Fruit fly (Drosophila melanogaster): ENCODE measurements around the gene Mvb12.

Mvb12 gene

DNA sequence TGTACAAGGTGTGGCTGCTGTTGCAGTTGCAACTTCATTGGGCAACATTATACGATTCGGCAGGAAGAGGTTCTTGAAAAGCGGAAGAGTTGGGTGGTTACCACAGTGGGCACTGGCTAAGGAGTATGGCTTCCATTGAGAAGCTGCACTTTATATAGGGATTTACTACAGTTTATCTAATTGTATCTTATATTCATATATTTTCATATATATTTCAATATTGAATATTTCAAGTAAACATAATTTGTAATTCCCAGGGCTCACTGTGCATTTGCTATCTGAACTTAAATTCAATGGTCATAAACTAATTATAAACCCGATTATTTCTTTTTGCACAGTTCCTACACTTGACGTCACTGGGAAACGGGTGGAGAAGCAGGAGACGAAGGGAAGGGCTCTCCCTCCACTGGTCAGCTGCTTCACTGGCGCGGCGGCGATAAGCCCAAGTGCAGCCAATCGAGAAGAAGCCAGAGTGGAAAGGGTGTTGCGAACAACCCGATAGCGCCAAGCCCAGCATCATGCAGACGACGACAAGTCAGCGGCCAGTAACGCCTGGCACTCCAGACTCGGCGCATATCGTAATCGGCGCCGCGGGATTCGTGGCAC is 6.3 kb downstream of the Mvb12 start (continued):
- 0 out of 2 replicates have a peak, but pooled peaks have one; percentile 8 for TF ChIP-seq CG11294 (GFP tag; IDR thresholded peaks at IDR 0.05)
- TF ChIP-seq CG6808 (GFP tag; optimal IDR thresholded peaks at IDR 0.05), result peak; percentile 56
- TF ChIP-seq pdm3 (GFP tag; optimal IDR thresholded peaks at IDR 0.05), result peak; percentile 38
- TF ChIP-seq CG3919 (GFP tag; optimal IDR thresholded peaks at IDR 0.05), result peak; percentile 53
- no peak for TF ChIP-seq dsx (GFP tag; optimal IDR thresholded peaks at IDR 0.05; ENCODE audit: poor library complexity, severe bottlenecking)
- TF ChIP-seq CG11762 (GFP tag; optimal IDR thresholded peaks at IDR 0.05; ENCODE audit: insufficient read depth), result peak; percentile 7
- peak; percentile 61 for TF ChIP-seq svp (GFP tag)
- peak; percentile 49 for TF ChIP-seq CG3032 (tag; optimal IDR thresholded peaks at IDR 0.05)
- peak; percentile 53; the same call in 2 of the 3 replicates for TF ChIP-seq CG6163 (GFP tag; IDR thresholded peaks at IDR 0.05)
- peak; percentile 44 for TF ChIP-seq fd59A (GFP tag; optimal IDR thresholded peaks at IDR 0.05)
- TF ChIP-seq Ets96B (tag; optimal IDR thresholded peaks at IDR 0.05), result peak; percentile 51
- peak; percentile 51 for TF ChIP-seq esn (GFP tag; optimal IDR thresholded peaks at IDR 0.05)
- peak; percentile 22 for TF ChIP-seq topi (GFP tag; optimal IDR thresholded peaks at IDR 0.05)
- no peak for TF ChIP-seq Met (GFP tag; optimal IDR thresholded peaks at IDR 0.05)
- no peak for TF ChIP-seq ss (GFP tag; optimal IDR thresholded peaks at IDR 0.05)
- peak; percentile 11 for TF ChIP-seq CG31627 (GFP tag; optimal IDR thresholded peaks at IDR 0.05)
- peak; percentile 33 for TF ChIP-seq Lpt (GFP tag; optimal IDR thresholded peaks at IDR 0.05)
- no peak for TF ChIP-seq Blimp-1 (GFP tag; optimal IDR thresholded peaks at IDR 0.05)
- peak; percentile 66 for TF ChIP-seq Eip78C (GFP tag)
- TF ChIP-seq CG8632 (GFP tag; optimal IDR thresholded peaks at IDR 0.05), result peak; percentile 29
- peak; percentile 38 for TF ChIP-seq CG34406 (GFP tag; optimal IDR thresholded peaks at IDR 0.05)
- peak; percentile 55 for TF ChIP-seq achi (GFP tag; optimal IDR thresholded peaks at IDR 0.05)
- TF ChIP-seq Eip93F (GFP tag; optimal IDR thresholded peaks at IDR 0.05), result no peak
- TF ChIP-seq Sox102F (GFP tag; optimal IDR thresholded peaks at IDR 0.05), result peak; percentile 13
- TF ChIP-seq Gug (GFP tag; IDR thresholded peaks at IDR 0.05), result peak; percentile 40; the same call in 1 of the 2 replicates
- no peak for TF ChIP-seq CG9139 (GFP tag; optimal IDR thresholded peaks at IDR 0.05)
- peak; percentile 30 for TF ChIP-seq Hr4 (GFP tag; optimal IDR thresholded peaks at IDR 0.05)
- no peak for TF ChIP-seq Hr38 (GFP tag; optimal IDR thresholded peaks at IDR 0.05)
- TF ChIP-seq CG7368 (GFP tag; optimal IDR thresholded peaks at IDR 0.05), result peak; percentile 31
- no peak for TF ChIP-seq Sox15 (GFP tag; optimal IDR thresholded peaks at IDR 0.05)
- TF ChIP-seq CG16779 (tag; optimal IDR thresholded peaks at IDR 0.05), result no peak
- no peak for TF ChIP-seq CG6854 (GFP tag; optimal IDR thresholded peaks at IDR 0.05)

dm6 chrX:18094130-18094529 is 7.0 kb downstream of the Mvb12 start:
- TF ChIP-seq eg (GFP tag; IDR thresholded peaks at IDR 0.05) (no peak), Eip78C (GFP tag) (peak; percentile 24), CG31627 (GFP tag; optimal IDR thresholded peaks at IDR 0.05) (no peak), Hr38 (GFP tag; optimal IDR thresholded peaks at IDR 0.05) (no peak), CG8319 (GFP tag; optimal IDR thresholded peaks at IDR 0.05) (no peak)

dm6 chrX:18092810-18093222 is 8.3 kb downstream of the Mvb12 start, which contains the start of gene RhoGAP16F:
TSS of gene RhoGAP16F (plus strand) at chrX:18093145.
- TF ChIP-seq Sox14 (GFP tag; optimal IDR thresholded peaks at IDR 0.05) (peak; percentile 80), Sox102F (GFP tag; optimal IDR thresholded peaks at IDR 0.05) (peak; percentile 80), svp (GFP tag) (peak; percentile 90), Sox15 (GFP tag; optimal IDR thresholded peaks at IDR 0.05) (peak; percentile 74), CG6808 (GFP tag; optimal IDR thresholded peaks at IDR 0.05) (peak; percentile 65), vri (GFP tag; optimal IDR thresholded peaks at IDR 0.05) (peak; percentile 89), fd59A (GFP tag; optimal IDR thresholded peaks at IDR 0.05) (peak; percentile 41), salr (GFP tag; optimal IDR thresholded peaks at IDR 0.05) (peak; percentile 36 to 50), Ets21C (GFP tag; optimal IDR thresholded peaks at IDR 0.05) (peak; percentile 76), CG11294 (GFP tag; IDR thresholded peaks at IDR 0.05) (peak; percentile 56; the same call in 1 of the 2 replicates), CG16779 (tag; optimal IDR thresholded peaks at IDR 0.05) (peak; percentile 17), dsx (GFP tag; optimal IDR thresholded peaks at IDR 0.05; ENCODE audit: poor library complexity, severe bottlenecking) (peak; percentile 65), lz (GFP tag; optimal IDR thresholded peaks at IDR 0.05) (peak; percentile 88), ss (GFP tag; optimal IDR thresholded peaks at IDR 0.05) (peak; percentile 38 to 71), fkh (GFP tag; optimal IDR thresholded peaks at IDR 0.05) (peak; percentile 87), CG3032 (tag; optimal IDR thresholded peaks at IDR 0.05) (peak; percentile 70), Ets96B (tag; optimal IDR thresholded peaks at IDR 0.05) (peak; percentile 72), fd85E (GFP tag; optimal IDR thresholded peaks at IDR 0.05) (peak; percentile 38), Smox (GFP tag; optimal IDR thresholded peaks at IDR 0.05) (peak; percentile 87), cyc (GFP tag; optimal IDR thresholded peaks at IDR 0.05) (peak; percentile 85), OdsH (GFP tag; optimal IDR thresholded peaks at IDR 0.05) (peak; percentile 85), CG6276 (GFP tag; optimal IDR thresholded peaks at IDR 0.05) (peak; percentile 45), acj6 (GFP tag; optimal IDR thresholded peaks at IDR 0.05) (peak; percentile 77), CG7368 (GFP tag; optimal IDR thresholded peaks at IDR 0.05) (peak; percentile 62), Eip93F (GFP tag; optimal IDR thresholded peaks at IDR 0.05) (peak; percentile 40), CG11762 (GFP tag; optimal IDR thresholded peaks at IDR 0.05; ENCODE audit: insufficient read depth) (peak; percentile 61)

Measured in whole organism, prepupa.